Fruit fly (Drosophila melanogaster) whole organism, embryonic: ENCODE measurements around the gene CG5973.

ENCODE experiments used
- Atf-2 ChIP-seq: fragments of 200-800 bp; sonication (Bioruptor generic); optimal IDR thresholded peaks from 2 replicates; lab custom pipeline; 2016; ENCODE audit warnings: missing biosample characterization, missing genetic modification characterization
- Atf6 ChIP-seq: fragments of 200-800 bp; sonication (Bioruptor generic); IDR thresholded peaks from 2 replicates; pipeline ENCODE4 v1.3.6; 2022; ENCODE audit warnings: missing biosample characterization, missing genetic modification characterization
- CG12299 ChIP-seq: fragments of 200-800 bp; sonication (Bioruptor generic); optimal IDR thresholded peaks from 2 replicates; lab custom pipeline; 2018; ENCODE audit warnings: missing biosample characterization, mild to moderate bottlenecking, missing genetic modification characterization
- CG12659 ChIP-seq: fragments of 200-800 bp; sonication (Bioruptor generic); optimal IDR thresholded peaks from 3 replicates; lab custom pipeline; 2017; ENCODE audit warnings: mild to moderate bottlenecking, missing biosample characterization, missing genetic modification reagents, missing genetic modification characterization
- CG12769 ChIP-seq: fragments of 200-800 bp; sonication (Bioruptor generic); optimal IDR thresholded peaks from 2 replicates; lab custom pipeline; 2019; ENCODE audit warnings: missing biosample characterization, mild to moderate bottlenecking, missing genetic modification characterization, moderate library complexity
- CG13296 ChIP-seq: fragments of 200-800 bp; sonication (Bioruptor generic); optimal IDR thresholded peaks from 3 replicates; lab custom pipeline; 2018; ENCODE audit warnings: missing biosample characterization, mild to moderate bottlenecking, missing genetic modification characterization
- CG14014 ChIP-seq: fragments of 200-800 bp; sonication (Bioruptor generic); IDR thresholded peaks from 2 replicates; pipeline ENCODE4 v1.3.6; 2022; ENCODE audit warnings: missing biosample characterization, missing genetic modification characterization
- CG17359 ChIP-seq: fragments of 200-800 bp; sonication (Bioruptor generic); optimal IDR thresholded peaks from 3 replicates; lab custom pipeline; 2018; ENCODE audit warnings: missing biosample characterization, mild to moderate bottlenecking, missing genetic modification characterization, moderate library complexity
- CG17361 ChIP-seq: fragments of 200-800 bp; sonication (Bioruptor generic); IDR thresholded peaks from 3 replicates; pipeline ENCODE4 v1.3.6; 2022; ENCODE audit warnings: missing biosample characterization, missing genetic modification characterization
- CG30020 ChIP-seq: fragments of 200-800 bp; optimal IDR thresholded peaks from 2 replicates; lab custom pipeline; 2019; ENCODE audit warnings: missing biosample characterization, mild to moderate bottlenecking, missing genetic modification characterization, moderate library complexity
- CG32532 ChIP-seq: fragments of 200-800 bp; sonication (Bioruptor generic); IDR thresholded peaks from 2 replicates; pipeline ENCODE4 v1.3.6; 2022; ENCODE audit warnings: missing biosample characterization, missing genetic modification characterization
- CG3407 ChIP-seq: fragments of 200-800 bp; sonication (Bioruptor generic); optimal IDR thresholded peaks from 2 replicates; lab custom pipeline; 2018; ENCODE audit warnings: missing biosample characterization, mild to moderate bottlenecking, missing genetic modification characterization
- CG34376 ChIP-seq: fragments of 200-800 bp; sonication (Bioruptor generic); optimal IDR thresholded peaks from 2 replicates; lab custom pipeline; 2018; ENCODE audit warnings: missing biosample characterization, mild to moderate bottlenecking, missing genetic modification characterization
- CG6272 ChIP-seq: fragments of 200-800 bp; sonication (Bioruptor generic); IDR thresholded peaks from 2 replicates; pipeline ENCODE4 v1.3.6; 2022; ENCODE audit warnings: missing biosample characterization, missing genetic modification characterization
- CG7357 ChIP-seq: fragments of 200-800 bp; sonication (Bioruptor generic); IDR thresholded peaks from 3 replicates; pipeline ENCODE4 v1.3.6; 2022; ENCODE audit warnings: missing biosample characterization, missing genetic modification characterization
- CG7745 ChIP-seq: fragments of 200-800 bp; sonication (Bioruptor generic); optimal IDR thresholded peaks from 2 replicates; lab custom pipeline; 2018; ENCODE audit warnings: missing biosample characterization, mild to moderate bottlenecking, missing genetic modification characterization, moderate library complexity
- CG8290 ChIP-seq, 3 experiments: fragments of 200-800 bp; sonication (Bioruptor generic); optimal IDR thresholded peaks; 2 replicates each; lab custom pipeline; 2016 to 2019; ENCODE audit warnings: missing biosample characterization in 3 of 3, missing genetic modification characterization in 3 of 3, mild to moderate bottlenecking in 2 of 3, moderate library complexity in 1 of 3
- CG9437 ChIP-seq: fragments of 200-800 bp; sonication (Bioruptor generic); optimal IDR thresholded peaks from 2 replicates; lab custom pipeline; 2018; ENCODE audit warnings: missing biosample characterization, mild to moderate bottlenecking, missing genetic modification characterization
- CG9727 ChIP-seq: fragments of 200-800 bp; sonication (Bioruptor generic); optimal IDR thresholded peaks from 3 replicates; lab custom pipeline; 2017; ENCODE audit warnings: missing biosample characterization, mild to moderate bottlenecking, missing genetic modification characterization
- D19B ChIP-seq: fragments of 200-800 bp; sonication (Bioruptor generic); optimal IDR thresholded peaks from 2 replicates; lab custom pipeline; 2017; ENCODE audit warnings: missing biosample characterization, mild to moderate bottlenecking, missing genetic modification characterization
- Dip2 ChIP-seq: fragments of 200-800 bp; sonication (Bioruptor generic); IDR thresholded peaks from 2 replicates; pipeline ENCODE4 v1.3.6; 2022; ENCODE audit warnings: missing biosample characterization, missing genetic modification characterization
- Gsc ChIP-seq: fragments of 200-800 bp; sonication (Bioruptor generic); IDR thresholded peaks from 2 replicates; pipeline ENCODE4 v1.3.6; 2022; ENCODE audit warnings: missing biosample characterization, missing genetic modification characterization
- HLH4C ChIP-seq: fragments of 200-800 bp; sonication (Bioruptor generic); IDR thresholded peaks from 3 replicates; pipeline ENCODE4 v1.3.6; 2022; ENCODE audit warnings: missing biosample characterization, missing genetic modification characterization; ENCODE audit not compliant: partially characterized antibody
- Rfx ChIP-seq: fragments of 200-800 bp; sonication (Bioruptor generic); IDR thresholded peaks from 2 replicates; pipeline ENCODE4 v1.3.6; 2022; ENCODE audit warnings: missing biosample characterization, missing genetic modification characterization
- cad ChIP-seq: fragments of >200 bp; optimal IDR thresholded peaks from 2 replicates; lab custom pipeline; 2017; ENCODE audit warnings: missing biosample characterization, missing genetic modification characterization
- cg ChIP-seq: fragments of 200-800 bp; sonication (Bioruptor generic); optimal IDR thresholded peaks from 3 replicates; lab custom pipeline; 2019; ENCODE audit warnings: missing biosample characterization, mild to moderate bottlenecking, missing genetic modification characterization, moderate library complexity
- ci ChIP-seq: fragments of 200-800 bp; sonication (Bioruptor generic); IDR thresholded peaks from 3 replicates; pipeline ENCODE4 v1.3.6; 2022; ENCODE audit warnings: missing biosample characterization, missing genetic modification characterization
- danr ChIP-seq: fragments of 200-800 bp; sonication (Bioruptor generic); IDR thresholded peaks from 2 replicates; pipeline ENCODE4 v1.3.6; 2022; ENCODE audit warnings: missing biosample characterization, missing genetic modification characterization
- en ChIP-seq: fragments of 200-800 bp; sonication (Bioruptor generic); optimal IDR thresholded peaks from 2 replicates; lab custom pipeline; 2016; ENCODE audit warnings: missing biosample characterization, missing genetic modification characterization
- fd3F ChIP-seq: fragments of 200-800 bp; sonication (Bioruptor generic); optimal IDR thresholded peaks from 2 replicates; lab custom pipeline; 2018; ENCODE audit warnings: missing biosample characterization, mild to moderate bottlenecking, missing genetic modification characterization, moderate library complexity
- gfzf ChIP-seq: fragments of 200-800 bp; sonication (Bioruptor generic); optimal IDR thresholded peaks from 2 replicates; lab custom pipeline; 2016; ENCODE audit warnings: missing biosample characterization, mild to moderate bottlenecking, missing genetic modification characterization, moderate library complexity
- klu ChIP-seq: fragments of 200-800 bp; sonication (Bioruptor generic); IDR thresholded peaks from 2 replicates; pipeline ENCODE4 v1.3.6; 2022; ENCODE audit warnings: missing biosample characterization, missing genetic modification characterization
- knrl ChIP-seq: fragments of 200-800 bp; sonication (Bioruptor generic); IDR thresholded peaks from 3 replicates; pipeline ENCODE4 v1.3.6; 2022; ENCODE audit warnings: missing biosample characterization, missing genetic modification characterization; ENCODE audit not compliant: partially characterized antibody
- mld ChIP-seq: fragments of 200-800 bp; sonication (Bioruptor generic); IDR thresholded peaks from 3 replicates; pipeline ENCODE4 v1.3.6; 2022; ENCODE audit warnings: missing biosample characterization, missing genetic modification characterization; ENCODE audit not compliant: partially characterized antibody
- nom ChIP-seq: fragments of 200-800 bp; sonication (Bioruptor generic); optimal IDR thresholded peaks from 2 replicates; lab custom pipeline; 2017; ENCODE audit warnings: missing biosample characterization, missing genetic modification characterization, mild to moderate bottlenecking, moderate library complexity, missing genetic modification reagents
- pita ChIP-seq: fragments of 200-800 bp; sonication (Bioruptor generic); optimal IDR thresholded peaks from 2 replicates; lab custom pipeline; 2017; ENCODE audit warnings: missing biosample characterization, mild to moderate bottlenecking, missing genetic modification characterization
- rib ChIP-seq: fragments of 200-800 bp; sonication (Bioruptor generic); IDR thresholded peaks from 2 replicates; pipeline ENCODE4 v1.3.6; 2022; ENCODE audit warnings: missing biosample characterization, missing genetic modification characterization
- sd ChIP-seq: fragments of 200-800 bp; sonication (Bioruptor generic); optimal IDR thresholded peaks from 3 replicates; lab custom pipeline; 2018; ENCODE audit warnings: missing biosample characterization, mild to moderate bottlenecking, missing genetic modification characterization, moderate library complexity
- slp2 ChIP-seq: fragments of 200-800 bp; sonication (Bioruptor generic); optimal IDR thresholded peaks from 2 replicates; lab custom pipeline; 2016; ENCODE audit warnings: missing biosample characterization, missing genetic modification characterization
- sqz ChIP-seq: fragments of 200-800 bp; sonication (Bioruptor generic); optimal IDR thresholded peaks from 3 replicates; lab custom pipeline; 2018; ENCODE audit warnings: missing biosample characterization, mild to moderate bottlenecking, missing genetic modification characterization
- stwl ChIP-seq: fragments of 200-800 bp; sonication (Bioruptor generic); optimal IDR thresholded peaks from 3 replicates; lab custom pipeline; 2018; ENCODE audit warnings: missing biosample characterization, mild to moderate bottlenecking, missing genetic modification characterization, moderate library complexity
- sug ChIP-seq: fragments of 200-800 bp; optimal IDR thresholded peaks from 2 replicates; lab custom pipeline; 2019; ENCODE audit warnings: missing biosample characterization, mild to moderate bottlenecking, missing genetic modification characterization, moderate library complexity
- tna ChIP-seq: fragments of 200-800 bp; sonication (Bioruptor generic); IDR thresholded peaks from 2 replicates; pipeline ENCODE4 v1.3.6; 2022; ENCODE audit warnings: missing biosample characterization, missing genetic modification characterization; ENCODE audit not compliant: partially characterized antibody
- unpg ChIP-seq: fragments of 200-800 bp; sonication (Bioruptor generic); optimal IDR thresholded peaks from 3 replicates; lab custom pipeline; 2018; ENCODE audit warnings: missing biosample characterization, mild to moderate bottlenecking, missing genetic modification characterization, moderate library complexity
- usp ChIP-seq: fragments of >200 bp; optimal IDR thresholded peaks from 2 replicates; lab custom pipeline; 2017; ENCODE audit warnings: missing biosample characterization, missing genetic modification characterization
- vfl ChIP-seq: fragments of 200-800 bp; sonication (Bioruptor generic); optimal IDR thresholded peaks from 2 replicates; lab custom pipeline; 2016; ENCODE audit warnings: missing biosample characterization, missing genetic modification characterization
- vnd ChIP-seq: fragments of 200-800 bp; sonication (Bioruptor generic); IDR thresholded peaks from 3 replicates; pipeline ENCODE4 v1.3.6; 2022; ENCODE audit warnings: missing biosample characterization, missing genetic modification characterization; ENCODE audit not compliant: partially characterized antibody
- wor ChIP-seq: fragments of 200-800 bp; sonication (Bioruptor generic); IDR thresholded peaks from 2 replicates; pipeline ENCODE4 v1.3.6; 2022; ENCODE audit warnings: missing biosample characterization, missing genetic modification characterization

The CG5973 gene

dm6 chr2L:7420305-7421287, 16.7 kb upstream of the CG5973 start (continued):
- no peak for TF ChIP-seq knrl
- no peak for TF ChIP-seq CG9437 (GFP tag; lab: Kevin White, UChicago)
- no peak for TF ChIP-seq wor
- no peak for TF ChIP-seq tna
- peak; percentile 75 for TF ChIP-seq CG9727 (GFP tag; lab: Kevin White, UChicago)
- TF ChIP-seq CG6272, result peak; percentile 67
- TF ChIP-seq CG7745 (tag; lab: Kevin White, UChicago), result no peak
- TF ChIP-seq CG3407 (GFP tag; lab: Kevin White, UChicago), result no peak
- TF ChIP-seq danr (GFP tag; lab: Robert Waterston, UW), result peak; percentile 37; the same call in 1 of the 2 replicates
- peak; percentile 10 for TF ChIP-seq unpg (GFP tag; lab: Kevin White, UChicago)
- TF ChIP-seq ci, result peak; percentile 81
- TF ChIP-seq CG13296 (GFP tag; lab: Kevin White, UChicago), result peak; percentile 29
- peak; percentile 87 for TF ChIP-seq CG32532 (GFP tag; lab: Robert Waterston, UW)
- TF ChIP-seq slp2 (GFP tag; lab: Kevin White, UChicago), result no peak
- TF ChIP-seq mld (GFP tag; lab: Robert Waterston, UW), result no peak
- no peak for TF ChIP-seq stwl
- no peak for TF ChIP-seq sd (tag; lab: Kevin White, UChicago)
- no peak for TF ChIP-seq CG34376
- no peak for TF ChIP-seq usp (GFP tag; lab: Kevin White, UChicago)
- peak; percentile 74 for TF ChIP-seq klu (GFP tag; lab: Robert Waterston, UW)
- TF ChIP-seq gfzf (GFP tag; lab: Kevin White, UChicago), result no peak
- TF ChIP-seq rib (GFP tag; lab: Robert Waterston, UW), result peak; percentile 79
- TF ChIP-seq cg, result no peak
- TF ChIP-seq CG8290 (GFP tag; optimal IDR thresholded peaks at IDR 0.05; lab: Kevin White, UChicago), result no peak
- peak in 1 of 2 experiments; percentile 62 for TF ChIP-seq CG8290 (tag; optimal IDR thresholded peaks at IDR 0.05; lab: Kevin White, UChicago)
- no peak for TF ChIP-seq HLH4C (GFP tag; lab: Robert Waterston, UW)
- TF ChIP-seq Rfx (GFP tag; lab: Robert Waterston, UW), result peak; percentile 87
- TF ChIP-seq sug, result no peak
- TF ChIP-seq Dip2 (GFP tag; lab: Robert Waterston, UW), result no peak
- TF ChIP-seq CG17359 (tag; lab: Kevin White, UChicago), result peak; percentile 49
- TF ChIP-seq CG12769, result peak; percentile 86
- peak; percentile 61 for TF ChIP-seq Atf6
- TF ChIP-seq cad (GFP tag; lab: Kevin White, UChicago), result no peak
- TF ChIP-seq pita (GFP tag; lab: Kevin White, UChicago), result no peak
- peak; percentile 54 for TF ChIP-seq D19B
- TF ChIP-seq CG12659, result peak; percentile 62
- TF ChIP-seq Atf-2 (GFP tag; lab: Kevin White, UChicago), result peak; percentile 41
- TF ChIP-seq en (GFP tag; lab: Kevin White, UChicago), result no peak
- TF ChIP-seq sqz (GFP tag; lab: Kevin White, UChicago), result no peak
- peak; percentile 55 for TF ChIP-seq vfl
- no peak for TF ChIP-seq CG12299 (tag; lab: Kevin White, UChicago)
- TF ChIP-seq fd3F (GFP tag; lab: Kevin White, UChicago), result peak; percentile 55
- peak; percentile 33; the same call in 1 of the 2 replicates for TF ChIP-seq Gsc (GFP tag; lab: Robert Waterston, UW)
- peak; percentile 84 for TF ChIP-seq nom (GFP tag; lab: Kevin White, UChicago)
- peak; percentile 85 for TF ChIP-seq CG14014
- no peak for TF ChIP-seq vnd (GFP tag; lab: Robert Waterston, UW)
- no peak for TF ChIP-seq CG30020 (tag; lab: Kevin White, UChicago)
- peak; percentile 47; the same call in 1 of the 3 replicates for TF ChIP-seq CG17361 (GFP tag; lab: Robert Waterston, UW)
- TF ChIP-seq CG7357 (GFP tag; lab: Robert Waterston, UW), result peak; percentile 65; the same call in 2 of the 3 replicates
